Fruit fly (Drosophila melanogaster) S2 (cell line): ENCODE results near the gene WDR79.

Source experiments
- CG8478 ChIP-seq: fragments of >200 bp; optimal IDR thresholded peaks from 2 replicates; lab custom pipeline; 2018
- CTCF ChIP-seq, 2 experiments: fragments of >200 bp; optimal IDR thresholded peaks; 2 replicates each; lab custom pipeline; 2018

DNA sequence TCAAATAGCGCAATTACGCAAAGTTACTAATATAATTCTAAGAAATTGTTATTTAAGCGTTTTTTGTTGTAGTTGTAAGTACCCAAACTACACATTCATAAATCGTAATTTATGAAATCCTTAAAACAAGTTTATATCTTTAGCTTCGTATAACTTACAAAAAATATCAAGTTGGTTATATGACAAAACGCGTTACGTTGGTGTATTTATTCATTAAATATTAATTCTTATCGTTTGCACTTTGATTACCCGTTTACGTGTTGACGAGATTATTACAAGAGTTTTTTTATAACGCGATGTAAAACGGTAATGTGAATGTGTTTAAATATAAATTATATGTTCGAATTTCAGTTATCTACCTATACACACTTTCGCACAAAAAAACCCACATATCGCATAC, 49.9 kb downstream of the WDR79 start:
- no peak for TF ChIP-seq CG8478 (lab: Kevin White, UChicago)
- no peak for TF ChIP-seq CTCF (optimal IDR thresholded peaks at IDR 0.05; lab: Kevin White, UChicago)
